Worm (Caenorhabditis elegans): Measurements from ENCODE around the gene tag-276.

DNA sequence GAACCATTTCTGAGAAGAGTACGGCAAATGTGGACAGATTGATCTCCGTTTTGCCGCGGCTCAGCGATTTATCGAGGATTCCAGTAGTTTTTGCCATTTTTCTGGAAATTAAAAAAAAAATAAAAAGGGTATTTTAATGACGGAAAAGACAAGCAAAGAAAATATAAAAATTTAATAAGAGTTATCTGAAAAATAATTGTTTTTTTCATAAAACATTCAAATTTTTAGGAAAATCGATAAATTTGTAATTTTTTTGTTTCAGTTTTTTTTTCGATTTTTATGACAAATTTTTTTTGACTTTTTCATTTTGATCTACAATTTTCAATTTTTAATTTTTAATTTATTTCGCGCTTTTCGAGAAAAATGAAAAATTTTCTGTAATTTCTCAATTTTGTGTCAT lies 46.7 kb downstream of the tag-276 start, which contains the start of gene trpp-5:
- no peak for TF ChIP-seq ztf-11 (tag; optimal IDR thresholded peaks at IDR 0.05)
- TF ChIP-seq elt-3 (tag; optimal IDR thresholded peaks at IDR 0.05), result no peak
- TF ChIP-seq zip-8 (tag; optimal IDR thresholded peaks at IDR 0.05), result no peak
- no peak for TF ChIP-seq ces-1 (GFP tag; optimal IDR thresholded peaks at IDR 0.05)
- no peak for TF ChIP-seq nhr-237 (tag; optimal IDR thresholded peaks at IDR 0.05)
- no peak for TF ChIP-seq nhr-28 (tag; optimal IDR thresholded peaks at IDR 0.05)

Data from whole organism, mixed stage, embryonic.